Worm (Caenorhabditis elegans) whole organism, mixed stage, embryonic: ENCODE measurements around the gene dach-1.

Experiments used
- M03D4.4 ChIP-seq: sonication (generic microtip); optimal IDR thresholded peaks from 2 replicates; lab custom pipeline; 2017; ENCODE audit warnings: mild to moderate bottlenecking, missing genetic modification characterization, missing compliant biosample characterization
- bed-3 ChIP-seq: fragments of 200-800 bp; sonication (Bioruptor generic); optimal IDR thresholded peaks from 3 replicates; lab custom pipeline; 2018; ENCODE audit warnings: mild to moderate bottlenecking, missing genetic modification characterization, moderate library complexity, missing compliant biosample characterization
- blmp-1 ChIP-seq: fragments of 150-350 bp; optimal IDR thresholded peaks from 2 replicates; lab custom pipeline; 2014; ENCODE audit warnings: missing biosample characterization, missing genetic modification characterization
- ceh-39 ChIP-seq: fragments of 150-350 bp; optimal IDR thresholded peaks from 2 replicates; lab custom pipeline; 2014; ENCODE audit warnings: missing biosample characterization, missing genetic modification characterization
- ceh-43 ChIP-seq: fragments of 200-800 bp; sonication (Bioruptor generic); optimal IDR thresholded peaks from 2 replicates; lab custom pipeline; 2018; ENCODE audit warnings: mild to moderate bottlenecking, missing genetic modification characterization, moderate library complexity, missing compliant biosample characterization
- ces-1 ChIP-seq: fragments of 150-350 bp; optimal IDR thresholded peaks from 2 replicates; lab custom pipeline; 2014; ENCODE audit warnings: missing biosample characterization, missing genetic modification reagents, missing genetic modification characterization
- cnd-1 ChIP-seq: fragments of 200-800 bp; sonication (Bioruptor generic); optimal IDR thresholded peaks from 2 replicates; lab custom pipeline; 2018; ENCODE audit warnings: mild to moderate bottlenecking, missing genetic modification characterization, missing compliant biosample characterization
- drap-1 ChIP-seq: fragments of 200-800 bp; sonication (Bioruptor generic); optimal IDR thresholded peaks from 3 replicates; lab custom pipeline; 2018; ENCODE audit warnings: mild to moderate bottlenecking, missing genetic modification characterization, missing compliant biosample characterization
- elt-1 ChIP-seq: sonication (generic microtip); optimal IDR thresholded peaks from 2 replicates; lab custom pipeline; 2017; ENCODE audit warnings: missing genetic modification characterization, mild to moderate bottlenecking, missing compliant biosample characterization, antibody characterized with exemption, moderate library complexity, borderline replicate concordance; ENCODE audit not compliant: insufficient read depth
- elt-3 ChIP-seq: fragments of 150-350 bp; optimal IDR thresholded peaks from 2 replicates; lab custom pipeline; 2014; ENCODE audit warnings: missing biosample characterization, missing genetic modification characterization
- flh-1 ChIP-seq: fragments of 200-800 bp; sonication (Bioruptor generic); optimal IDR thresholded peaks from 2 replicates; lab custom pipeline; 2018; ENCODE audit warnings: mild to moderate bottlenecking, missing genetic modification characterization, moderate library complexity, missing compliant biosample characterization
- lin-13 ChIP-seq: fragments of 150-350 bp; optimal IDR thresholded peaks from 2 replicates; lab custom pipeline; 2014; ENCODE audit warnings: missing biosample characterization, missing genetic modification characterization
- lin-32 ChIP-seq: fragments of 200-800 bp; sonication (Bioruptor generic); optimal IDR thresholded peaks from 2 replicates; lab custom pipeline; 2018; ENCODE audit warnings: mild to moderate bottlenecking, missing genetic modification characterization, missing compliant biosample characterization
- lsy-2 ChIP-seq: fragments of 150-350 bp; optimal IDR thresholded peaks from 2 replicates; lab custom pipeline; 2014; ENCODE audit warnings: missing biosample characterization, missing genetic modification characterization
- mab-5 ChIP-seq: fragments of 150-350 bp; optimal IDR thresholded peaks from 2 replicates; lab custom pipeline; 2014; ENCODE audit warnings: missing biosample characterization, missing genetic modification characterization
- mep-1 ChIP-seq: fragments of 150-350 bp; optimal IDR thresholded peaks from 2 replicates; lab custom pipeline; 2017; ENCODE audit warnings: missing biosample characterization, missing genetic modification reagents, missing genetic modification characterization, inconsistent platforms
- nhr-12 ChIP-seq: fragments of 150-350 bp; optimal IDR thresholded peaks from 2 replicates; lab custom pipeline; 2014; ENCODE audit warnings: missing biosample characterization, missing genetic modification characterization
- nhr-2 ChIP-seq: fragments of 150-350 bp; optimal IDR thresholded peaks from 2 replicates; lab custom pipeline; 2014; ENCODE audit warnings: missing biosample characterization, missing genetic modification characterization
- nhr-237 ChIP-seq: fragments of 150-350 bp; optimal IDR thresholded peaks from 2 replicates; lab custom pipeline; 2014; ENCODE audit warnings: missing biosample characterization, missing genetic modification characterization
- nhr-28 ChIP-seq: fragments of 150-350 bp; optimal IDR thresholded peaks from 2 replicates; lab custom pipeline; 2014; ENCODE audit warnings: missing biosample characterization, missing genetic modification characterization
- nhr-76 ChIP-seq: sonication (generic microtip); optimal IDR thresholded peaks from 2 replicates; lab custom pipeline; 2017; ENCODE audit warnings: missing biosample characterization, missing genetic modification characterization
- pha-4 ChIP-seq: fragments of 150-350 bp; optimal IDR thresholded peaks from 2 replicates; lab custom pipeline; 2018; ENCODE audit warnings: missing biosample characterization, missing genetic modification reagents, missing genetic modification characterization
- sem-2 ChIP-seq: fragments of 200-800 bp; sonication (Bioruptor generic); optimal IDR thresholded peaks from 2 replicates; lab custom pipeline; 2018; ENCODE audit warnings: mild to moderate bottlenecking, missing genetic modification characterization, missing compliant biosample characterization
- snpc-4 ChIP-seq: fragments of 150-350 bp; optimal IDR thresholded peaks from 2 replicates; lab custom pipeline; 2014; ENCODE audit warnings: missing biosample characterization, missing genetic modification characterization
- sptf-1 ChIP-seq: sonication (generic microtip); optimal IDR thresholded peaks from 2 replicates; lab custom pipeline; 2017; ENCODE audit warnings: mild to moderate bottlenecking, missing genetic modification characterization, moderate library complexity, missing compliant biosample characterization
- tbx-8 ChIP-seq: fragments of 200-800 bp; sonication (Bioruptor generic); optimal IDR thresholded peaks from 2 replicates; lab custom pipeline; 2018; ENCODE audit warnings: mild to moderate bottlenecking, missing genetic modification characterization, moderate library complexity, missing compliant biosample characterization
- unc-120 ChIP-seq: sonication (generic microtip); optimal IDR thresholded peaks from 2 replicates; lab custom pipeline; 2017; ENCODE audit warnings: missing genetic modification characterization, missing compliant biosample characterization; ENCODE audit not compliant: poor library complexity, severe bottlenecking
- unc-39 ChIP-seq: fragments of 150-350 bp; optimal IDR thresholded peaks from 2 replicates; lab custom pipeline; 2014; ENCODE audit warnings: missing biosample characterization, missing genetic modification characterization
- unc-62 ChIP-seq: fragments of 150-350 bp; optimal IDR thresholded peaks from 2 replicates; lab custom pipeline; 2014; ENCODE audit warnings: missing biosample characterization, missing genetic modification reagents, missing genetic modification characterization
- zip-8 ChIP-seq: fragments of 150-350 bp; optimal IDR thresholded peaks from 2 replicates; lab custom pipeline; 2014; ENCODE audit warnings: missing biosample characterization, missing genetic modification characterization
- ztf-11 ChIP-seq: fragments of 150-350 bp; optimal IDR thresholded peaks from 2 replicates; lab custom pipeline; 2014; ENCODE audit warnings: missing biosample characterization, missing genetic modification characterization

Gene dach-1

DNA sequence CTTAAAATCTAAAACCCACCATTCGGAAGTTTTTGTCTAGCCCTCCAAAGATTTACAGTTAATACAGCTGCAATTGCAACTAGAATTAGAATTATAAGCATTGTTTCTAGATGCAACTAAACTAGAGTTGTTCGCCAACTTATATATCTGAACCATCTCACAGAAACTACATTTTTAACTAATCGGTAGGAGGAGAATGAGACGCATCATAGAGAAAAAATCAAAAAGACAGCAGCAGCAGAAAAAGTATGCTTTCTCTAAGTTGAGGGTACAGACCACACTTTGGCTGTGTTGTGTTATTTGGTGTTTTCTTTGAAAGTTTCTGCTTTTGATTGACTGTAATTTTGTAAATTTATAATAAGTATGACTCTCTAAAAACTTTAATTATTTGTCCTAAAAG lies 13.9 kb downstream of the dach-1 start, which contains the start of gene cyp-34A7:
Gene cyp-34A7, minus strand, starts transcription at position 101 of the 400 bp plus-strand sequence.
- TF ChIP-seq sptf-1 (tag; lab: Kevin White, UChicago) (no peak), blmp-1 (tag; lab: Kevin White, UChicago) (no peak), lin-32 (GFP tag; lab: Kevin White, UChicago) (no peak), mep-1 (tag; lab: Kevin White, UChicago) (no peak), M03D4.4 (tag; lab: Kevin White, UChicago) (no peak), ztf-11 (no peak), lin-13 (no peak), cnd-1 (tag; lab: Kevin White, UChicago) (no peak), unc-62 (no peak), bed-3 (GFP tag; lab: Kevin White, UChicago) (no peak), nhr-12 (tag; lab: Kevin White, UChicago) (no peak), elt-1 (no peak), tbx-8 (GFP tag; lab: Kevin White, UChicago) (no peak), nhr-28 (tag; lab: Kevin White, UChicago) (no peak)

DNA sequence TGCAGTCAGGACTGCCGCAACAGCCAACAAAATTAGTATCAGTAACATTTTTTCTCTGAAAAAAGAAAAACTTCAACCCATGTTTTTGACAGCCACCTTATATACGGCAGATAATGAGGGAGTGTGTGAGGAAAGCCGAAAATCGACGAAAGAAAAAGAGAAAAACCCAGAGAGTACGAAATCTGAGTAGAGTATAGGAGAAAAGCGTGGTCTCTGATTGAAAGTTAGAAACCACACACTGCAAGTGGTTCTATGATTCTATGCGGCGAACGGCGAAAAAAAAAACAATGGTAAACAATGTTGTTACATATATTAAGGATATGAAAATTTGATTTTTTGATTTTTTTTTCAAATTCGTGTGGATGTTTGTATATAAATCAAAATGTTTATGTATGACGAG lies 17.9 kb downstream of the dach-1 start, which contains the start of gene cyp-34A8:
Gene cyp-34A8, minus strand, starts transcription at position 62 of the 400 bp plus-strand sequence.
- TF ChIP-seq tbx-8 (GFP tag; lab: Kevin White, UChicago) (no peak), ztf-11 (no peak), M03D4.4 (tag; lab: Kevin White, UChicago) (no peak), snpc-4 (tag; lab: Kevin White, UChicago) (no peak), pha-4 (tag; lab: Kevin White, UChicago) (no peak), nhr-12 (tag; lab: Kevin White, UChicago) (no peak), elt-1 (no peak), nhr-237 (tag; lab: Kevin White, UChicago) (no peak), lin-32 (GFP tag; lab: Kevin White, UChicago) (no peak), zip-8 (tag; lab: Kevin White, UChicago) (no peak), lsy-2 (tag; lab: Kevin White, UChicago) (no peak), lin-13 (no peak), blmp-1 (tag; lab: Kevin White, UChicago) (no peak), nhr-28 (tag; lab: Kevin White, UChicago) (no peak), elt-3 (tag; lab: Kevin White, UChicago) (no peak), drap-1 (GFP tag; lab: Kevin White, UChicago) (no peak), mep-1 (tag; lab: Kevin White, UChicago) (no peak), mab-5 (tag; lab: Kevin White, UChicago) (no peak), nhr-76 (tag; lab: Kevin White, UChicago) (no peak), unc-39 (no peak)

DNA sequence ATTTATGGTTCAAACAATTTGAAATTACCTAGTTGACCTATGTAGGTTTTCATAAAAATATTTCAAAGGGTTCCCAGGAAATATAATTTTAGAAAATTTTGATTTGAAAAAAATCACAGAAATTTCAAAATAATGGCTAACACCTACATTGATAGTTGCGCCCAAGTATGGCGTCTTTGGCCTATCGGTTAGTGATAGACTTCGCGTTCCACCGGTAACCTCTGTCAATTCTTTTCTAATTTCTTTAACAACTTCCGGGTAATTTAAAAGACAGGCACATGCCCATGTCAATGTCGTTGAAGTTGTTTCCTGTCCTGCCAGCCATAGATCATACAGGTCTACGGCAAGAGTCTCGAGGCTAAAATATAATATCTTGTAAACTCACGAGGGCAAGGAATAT lies 19.1 kb downstream of the dach-1 start:
- TF ChIP-seq zip-8 (tag; lab: Kevin White, UChicago), result no peak
- no peak for TF ChIP-seq drap-1 (GFP tag; lab: Kevin White, UChicago)
- no peak for TF ChIP-seq ceh-43 (GFP tag; lab: Kevin White, UChicago)
- no peak for TF ChIP-seq lin-13
- no peak for TF ChIP-seq unc-120 (tag; lab: Kevin White, UChicago)
- no peak for TF ChIP-seq sptf-1 (tag; lab: Kevin White, UChicago)
- TF ChIP-seq nhr-2 (tag; lab: Kevin White, UChicago), result no peak
- no peak for TF ChIP-seq M03D4.4 (tag; lab: Kevin White, UChicago)
- no peak for TF ChIP-seq ceh-39 (tag; lab: Kevin White, UChicago)
- no peak for TF ChIP-seq snpc-4 (tag; lab: Kevin White, UChicago)
- TF ChIP-seq nhr-28 (tag; lab: Kevin White, UChicago), result no peak
- TF ChIP-seq nhr-237 (tag; lab: Kevin White, UChicago), result no peak
- no peak for TF ChIP-seq bed-3 (GFP tag; lab: Kevin White, UChicago)
- TF ChIP-seq lsy-2 (tag; lab: Kevin White, UChicago), result no peak

DNA sequence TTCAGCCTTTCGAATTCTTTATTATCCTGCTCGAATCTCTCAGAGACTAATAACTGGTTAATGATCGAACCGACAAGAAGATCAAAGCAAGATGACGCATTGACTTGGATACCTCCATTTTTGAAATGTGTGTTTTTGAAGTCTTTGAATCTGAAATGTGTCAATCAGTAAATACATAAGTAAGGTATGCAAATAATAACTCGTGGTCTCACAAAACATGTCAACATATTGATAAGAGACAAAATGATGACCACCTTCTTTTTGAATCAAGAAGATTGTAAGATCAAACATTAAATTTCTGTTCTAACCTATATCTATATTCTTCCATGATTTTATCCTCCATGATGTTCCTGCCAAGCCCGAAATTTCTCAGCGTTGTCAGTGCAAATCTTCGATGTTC lies 19.8 kb downstream of the dach-1 start:
- no peak for TF ChIP-seq mep-1 (tag; lab: Kevin White, UChicago)
- no peak for TF ChIP-seq nhr-12 (tag; lab: Kevin White, UChicago)
- no peak for TF ChIP-seq ztf-11
- no peak for TF ChIP-seq sem-2 (GFP tag; lab: Kevin White, UChicago)
- TF ChIP-seq nhr-2 (tag; lab: Kevin White, UChicago), result no peak
- TF ChIP-seq lin-13, result no peak
- TF ChIP-seq ceh-43 (GFP tag; lab: Kevin White, UChicago), result no peak
- no peak for TF ChIP-seq flh-1 (GFP tag; lab: Kevin White, UChicago)
- no peak for TF ChIP-seq elt-3 (tag; lab: Kevin White, UChicago)
- TF ChIP-seq drap-1 (GFP tag; lab: Kevin White, UChicago), result no peak
- TF ChIP-seq lsy-2 (tag; lab: Kevin White, UChicago), result no peak
- no peak for TF ChIP-seq ces-1
